Fruit fly (Drosophila melanogaster) Kc167 (cell line): Measurements from ENCODE around the gene NK7.1.

ENCODE experiments used
- Myc ChIP-seq: fragments of >200 bp; optimal IDR thresholded peaks from 2 replicates; lab custom pipeline; 2017; ENCODE audit warnings: missing external identifiers
- h ChIP-seq: fragments of >200 bp; optimal IDR thresholded peaks from 3 replicates; lab custom pipeline; 2018; ENCODE audit warnings: missing external identifiers
- psq ChIP-seq: fragments of >200 bp; optimal IDR thresholded peaks from 2 replicates; lab custom pipeline; 2017; ENCODE audit warnings: missing external identifiers
- ttk ChIP-seq: sonication (Bioruptor generic); optimal IDR thresholded peaks from 2 replicates; lab custom pipeline; 2017; ENCODE audit warnings: missing external identifiers

DNA sequence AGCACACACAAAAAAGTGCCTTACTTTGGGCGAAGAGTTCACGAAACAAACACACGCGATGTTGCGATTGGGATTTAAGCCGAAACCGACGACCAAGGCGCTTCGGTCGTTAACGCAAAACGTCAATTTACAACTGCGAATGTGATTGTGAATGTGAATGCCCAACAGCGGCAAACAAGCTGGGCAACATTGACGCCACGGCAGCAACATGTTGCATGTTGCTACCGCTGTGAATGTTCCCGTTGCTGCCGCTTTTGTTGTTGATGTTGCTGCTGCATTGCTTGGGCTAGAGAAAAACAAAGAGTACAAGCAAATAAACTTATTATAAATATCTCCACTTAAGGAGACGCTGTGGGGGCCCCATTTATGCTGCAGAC lies at the start of gene NK7.1:
- TF ChIP-seq ttk (no peak), h (lab: Kevin White, UChicago) (no peak), psq (no peak), Myc (lab: Kevin White, UChicago) (no peak)
